Worm (Caenorhabditis elegans): ENCODE results near the gene str-254.

- no peak for TF ChIP-seq elt-3 (tag; optimal IDR thresholded peaks at IDR 0.05)
- no peak for TF ChIP-seq unc-39 (tag; optimal IDR thresholded peaks at IDR 0.05)
- TF ChIP-seq lin-32 (GFP tag; optimal IDR thresholded peaks at IDR 0.05), result no peak
- no peak for TF ChIP-seq pha-4 (tag; optimal IDR thresholded peaks at IDR 0.05)
- TF ChIP-seq elt-1 (tag; optimal IDR thresholded peaks at IDR 0.05; ENCODE audit: borderline replicate concordance, insufficient read depth), result no peak
- no peak for TF ChIP-seq drap-1 (GFP tag; optimal IDR thresholded peaks at IDR 0.05)
- no peak for TF ChIP-seq lsy-2 (tag; optimal IDR thresholded peaks at IDR 0.05)
These were observed 13.7 kb downstream of the str-254 start, which contains the start of gene clc-11 for ce11 chrV:16139529-16139928.
